Fruit fly (Drosophila melanogaster) whole organism, embryonic: Measurements from ENCODE around the gene CG9452.
A peak's percentile ranks its signal among the peaks of the same experiment; 100 is the strongest.

Experiments
- BEAF-32 ChIP-seq: fragments of 200-800 bp; sonication (Bioruptor generic); optimal IDR thresholded peaks from 3 replicates; lab custom pipeline; 2017; ENCODE audit warnings: missing biosample characterization, missing genetic modification characterization, mild to moderate bottlenecking, moderate library complexity, missing genetic modification reagents
- CG10209 ChIP-seq: fragments of 200-800 bp; sonication (Bioruptor generic); optimal IDR thresholded peaks from 3 replicates; lab custom pipeline; 2017; ENCODE audit warnings: missing biosample characterization, mild to moderate bottlenecking, missing genetic modification characterization, missing genetic modification reagents
- CG10431 ChIP-seq: fragments of 200-800 bp; sonication (Bioruptor generic); optimal IDR thresholded peaks from 3 replicates; lab custom pipeline; 2018; ENCODE audit warnings: missing biosample characterization, mild to moderate bottlenecking, missing genetic modification characterization
- CG12236 ChIP-seq: fragments of 200-800 bp; sonication (Bioruptor generic); optimal IDR thresholded peaks from 2 replicates; lab custom pipeline; 2016; ENCODE audit warnings: missing biosample characterization, missing genetic modification characterization
- CG13296 ChIP-seq: fragments of 200-800 bp; sonication (Bioruptor generic); optimal IDR thresholded peaks from 3 replicates; lab custom pipeline; 2018; ENCODE audit warnings: missing biosample characterization, mild to moderate bottlenecking, missing genetic modification characterization
- CG15011 ChIP-seq: fragments of 200-800 bp; sonication (Bioruptor generic); optimal IDR thresholded peaks from 3 replicates; lab custom pipeline; 2018; ENCODE audit warnings: missing biosample characterization, mild to moderate bottlenecking, missing genetic modification characterization
- CG1647 ChIP-seq: fragments of 200-800 bp; sonication (Bioruptor generic); optimal IDR thresholded peaks from 3 replicates; lab custom pipeline; 2016; ENCODE audit warnings: missing biosample characterization, missing genetic modification characterization
- CG17359 ChIP-seq: fragments of 200-800 bp; sonication (Bioruptor generic); optimal IDR thresholded peaks from 3 replicates; lab custom pipeline; 2018; ENCODE audit warnings: missing biosample characterization, mild to moderate bottlenecking, missing genetic modification characterization, moderate library complexity
- CG18262 ChIP-seq: fragments of 200-800 bp; optimal IDR thresholded peaks from 3 replicates; lab custom pipeline; 2019; ENCODE audit warnings: missing biosample characterization, mild to moderate bottlenecking, missing genetic modification characterization, moderate library complexity
- CG2116 ChIP-seq: fragments of 200-800 bp; sonication (Bioruptor generic); optimal IDR thresholded peaks from 3 replicates; lab custom pipeline; 2018; ENCODE audit warnings: missing biosample characterization, mild to moderate bottlenecking, missing genetic modification characterization
- CG32772 ChIP-seq: fragments of 200-800 bp; sonication (Bioruptor generic); IDR thresholded peaks from 2 replicates; pipeline ENCODE4 v1.3.6; 2022; ENCODE audit warnings: missing biosample characterization, missing genetic modification characterization
- CG4730 ChIP-seq: fragments of 200-800 bp; sonication (Bioruptor generic); IDR thresholded peaks from 2 replicates; pipeline ENCODE4 v1.3.6; 2022; ENCODE audit warnings: missing biosample characterization, missing genetic modification characterization
- CG7357 ChIP-seq: fragments of 200-800 bp; sonication (Bioruptor generic); IDR thresholded peaks from 3 replicates; pipeline ENCODE4 v1.3.6; 2022; ENCODE audit warnings: missing biosample characterization, missing genetic modification characterization
- CG7745 ChIP-seq: fragments of 200-800 bp; sonication (Bioruptor generic); optimal IDR thresholded peaks from 2 replicates; lab custom pipeline; 2018; ENCODE audit warnings: missing biosample characterization, mild to moderate bottlenecking, missing genetic modification characterization, moderate library complexity
- CG8290 ChIP-seq, 3 experiments: fragments of 200-800 bp; sonication (Bioruptor generic); optimal IDR thresholded peaks; 2 replicates each; lab custom pipeline; 2016 to 2019; ENCODE audit warnings: missing biosample characterization in 3 of 3, missing genetic modification characterization in 3 of 3, mild to moderate bottlenecking in 2 of 3, moderate library complexity in 1 of 3
- CG8359 ChIP-seq: fragments of 200-800 bp; sonication (Bioruptor generic); optimal IDR thresholded peaks from 2 replicates; lab custom pipeline; 2017; ENCODE audit warnings: missing biosample characterization, mild to moderate bottlenecking, missing genetic modification characterization, borderline replicate concordance
- CG8388 ChIP-seq: fragments of 200-800 bp; sonication (Bioruptor generic); optimal IDR thresholded peaks from 2 replicates; lab custom pipeline; 2019; ENCODE audit warnings: missing biosample characterization, mild to moderate bottlenecking, missing genetic modification characterization, moderate library complexity
- CG8944 ChIP-seq: fragments of 200-800 bp; sonication (Bioruptor generic); optimal IDR thresholded peaks from 3 replicates; lab custom pipeline; 2016; ENCODE audit warnings: missing biosample characterization, missing genetic modification characterization
- CG9876 ChIP-seq: fragments of 200-800 bp; sonication (Bioruptor generic); optimal IDR thresholded peaks from 2 replicates; lab custom pipeline; 2016; ENCODE audit warnings: missing biosample characterization, missing genetic modification characterization
- CTCF ChIP-seq: fragments of 200-800 bp; sonication (Bioruptor generic); optimal IDR thresholded peaks from 2 replicates; lab custom pipeline; 2017; ENCODE audit warnings: missing biosample characterization, mild to moderate bottlenecking, missing genetic modification characterization, moderate library complexity
- CkIIα-i1 ChIP-seq: fragments of 200-800 bp; sonication (Bioruptor generic); IDR thresholded peaks from 2 replicates; pipeline ENCODE4 v1.3.6; 2022; ENCODE audit warnings: missing biosample characterization, missing genetic modification characterization
- Dfd ChIP-seq, 2 experiments: fragments of >200 bp; optimal IDR thresholded peaks; 2 replicates each; lab custom pipeline; 2017; ENCODE audit warnings: missing biosample characterization in 2 of 2, missing genetic modification characterization in 2 of 2
- HmgZ ChIP-seq: fragments of 200-800 bp; sonication (Bioruptor generic); optimal IDR thresholded peaks from 2 replicates; lab custom pipeline; 2018; ENCODE audit warnings: missing biosample characterization, mild to moderate bottlenecking, missing genetic modification characterization
- Hr3 ChIP-seq: fragments of 200-800 bp; sonication (Bioruptor generic); optimal IDR thresholded peaks from 3 replicates; lab custom pipeline; 2016; ENCODE audit warnings: missing biosample characterization, missing genetic modification characterization
- Hr39 ChIP-seq: fragments of >200 bp; optimal IDR thresholded peaks from 2 replicates; lab custom pipeline; 2017
- NC2β ChIP-seq: fragments of 200-800 bp; sonication (Bioruptor generic); optimal IDR thresholded peaks from 2 replicates; lab custom pipeline; 2016; ENCODE audit warnings: missing biosample characterization, missing genetic modification characterization
- NFAT ChIP-seq: fragments of 200-800 bp; sonication (Bioruptor generic); IDR thresholded peaks from 2 replicates; pipeline ENCODE4 v1.3.6; 2022; ENCODE audit warnings: missing biosample characterization, missing genetic modification characterization
- Nf-YC ChIP-seq: fragments of 200-800 bp; optimal IDR thresholded peaks from 3 replicates; lab custom pipeline; 2019; ENCODE audit warnings: missing biosample characterization, mild to moderate bottlenecking, missing genetic modification characterization, moderate library complexity
- PHDP ChIP-seq: fragments of 200-800 bp; sonication (Bioruptor generic); optimal IDR thresholded peaks from 3 replicates; lab custom pipeline; 2018; ENCODE audit warnings: missing biosample characterization, mild to moderate bottlenecking, missing genetic modification characterization, moderate library complexity
- Usf ChIP-seq: fragments of 200-800 bp; sonication (Bioruptor generic); optimal IDR thresholded peaks from 2 replicates; lab custom pipeline; 2017; ENCODE audit warnings: missing genotype, missing biosample characterization, missing genetic modification characterization
- cad ChIP-seq: fragments of >200 bp; optimal IDR thresholded peaks from 2 replicates; lab custom pipeline; 2017; ENCODE audit warnings: missing biosample characterization, missing genetic modification characterization
- cas ChIP-seq: fragments of 200-800 bp; sonication (Bioruptor generic); IDR thresholded peaks from 2 replicates; pipeline ENCODE4 v1.3.6; 2022; ENCODE audit warnings: missing biosample characterization, missing genetic modification characterization
- chinmo ChIP-seq: fragments of 200-800 bp; sonication (Bioruptor generic); IDR thresholded peaks from 4 replicates; pipeline ENCODE4 v1.3.6; 2022; ENCODE audit warnings: missing biosample characterization, missing genetic modification characterization; ENCODE audit not compliant: partially characterized antibody
- dmrt99B ChIP-seq: fragments of 200-800 bp; sonication (Bioruptor generic); optimal IDR thresholded peaks from 2 replicates; lab custom pipeline; 2018; ENCODE audit warnings: missing biosample characterization, mild to moderate bottlenecking, missing genetic modification characterization, moderate library complexity
- eve ChIP-seq, 2 experiments: fragments of >200 bp; optimal IDR thresholded peaks; 2 replicates each; lab custom pipeline; 2017; ENCODE audit warnings: missing biosample characterization in 2 of 2, missing genetic modification characterization in 2 of 2
- grn ChIP-seq: fragments of 200-800 bp; sonication (Bioruptor generic); optimal IDR thresholded peaks from 3 replicates; lab custom pipeline; 2017; ENCODE audit warnings: missing biosample characterization, missing genetic modification characterization
- hb ChIP-seq: fragments of 200-800 bp; sonication (Bioruptor generic); IDR thresholded peaks from 3 replicates; pipeline ENCODE4 v1.3.6; 2022; ENCODE audit warnings: missing biosample characterization, missing genetic modification characterization; ENCODE audit not compliant: partially characterized antibody
- kay ChIP-seq: fragments of 200-800 bp; sonication (Bioruptor generic); optimal IDR thresholded peaks from 2 replicates; lab custom pipeline; 2016; ENCODE audit warnings: missing biosample characterization, missing genetic modification characterization
- lbe ChIP-seq: fragments of 200-800 bp; sonication (Bioruptor generic); optimal IDR thresholded peaks from 2 replicates; lab custom pipeline; 2016; ENCODE audit warnings: missing biosample characterization, mild to moderate bottlenecking, missing genetic modification characterization
- lmd ChIP-seq: fragments of 200-800 bp; sonication (Bioruptor generic); IDR thresholded peaks from 2 replicates; pipeline ENCODE4 v1.3.6; 2022; ENCODE audit warnings: missing biosample characterization, missing genetic modification characterization
- mld ChIP-seq: fragments of 200-800 bp; sonication (Bioruptor generic); IDR thresholded peaks from 3 replicates; pipeline ENCODE4 v1.3.6; 2022; ENCODE audit warnings: missing biosample characterization, missing genetic modification characterization; ENCODE audit not compliant: partially characterized antibody
- odd ChIP-seq: fragments of 200-800 bp; sonication (Bioruptor generic); optimal IDR thresholded peaks from 2 replicates; lab custom pipeline; 2017; ENCODE audit warnings: missing biosample characterization, mild to moderate bottlenecking, missing genetic modification characterization
- p53 ChIP-seq: fragments of 200-800 bp; sonication (Bioruptor generic); optimal IDR thresholded peaks from 2 replicates; lab custom pipeline; 2016; ENCODE audit warnings: missing biosample characterization, missing genetic modification characterization
- phol ChIP-seq: fragments of 200-800 bp; sonication (Bioruptor generic); optimal IDR thresholded peaks from 3 replicates; lab custom pipeline; 2018; ENCODE audit warnings: missing biosample characterization, mild to moderate bottlenecking, missing genetic modification characterization, moderate library complexity
- repo ChIP-seq: fragments of 200-800 bp; sonication (Bioruptor generic); optimal IDR thresholded peaks from 2 replicates; lab custom pipeline; 2016; ENCODE audit warnings: missing biosample characterization, missing genetic modification characterization
- stc ChIP-seq: fragments of 200-800 bp; sonication (Bioruptor generic); IDR thresholded peaks from 2 replicates; pipeline ENCODE4 v1.3.6; 2022; ENCODE audit warnings: missing biosample characterization, missing genetic modification characterization
- tin ChIP-seq: fragments of 200-800 bp; sonication (Bioruptor generic); optimal IDR thresholded peaks from 3 replicates; lab custom pipeline; 2016; ENCODE audit warnings: missing biosample characterization, missing genetic modification characterization
- tna ChIP-seq: fragments of 200-800 bp; sonication (Bioruptor generic); IDR thresholded peaks from 2 replicates; pipeline ENCODE4 v1.3.6; 2022; ENCODE audit warnings: missing biosample characterization, missing genetic modification characterization; ENCODE audit not compliant: partially characterized antibody
- wdn ChIP-seq: fragments of 200-800 bp; sonication (Bioruptor generic); IDR thresholded peaks from 2 replicates; pipeline ENCODE4 v1.3.6; 2022; ENCODE audit warnings: missing biosample characterization, missing genetic modification characterization

Gene CG9452

DNA sequence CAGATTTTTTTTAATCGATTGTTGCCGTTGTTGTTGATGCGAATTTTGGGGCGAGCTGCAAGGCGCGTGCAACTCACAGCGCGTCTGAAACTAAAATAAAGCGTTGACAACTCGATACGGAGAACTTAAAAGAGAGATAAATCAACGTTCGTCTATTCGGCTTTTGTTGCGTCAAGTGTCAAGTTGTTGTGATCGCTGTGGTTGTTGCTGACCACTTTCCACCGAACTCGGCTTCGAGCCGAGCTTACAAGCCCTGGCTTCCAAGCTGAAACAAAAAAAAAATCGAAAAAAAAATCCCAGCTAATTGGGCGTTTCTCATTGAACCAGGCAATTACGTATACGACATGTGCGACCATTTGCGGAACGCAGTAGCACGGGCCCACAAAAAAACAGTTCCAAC, at the start of gene CG9452:
CG9452 (minus strand) TSS at position 101 of the 400 bp plus-strand sequence.
- TF ChIP-seq stc (GFP tag; lab: Robert Waterston, UW) (no peak), lmd (GFP tag; lab: Robert Waterston, UW) (no peak), CG7745 (no peak), lbe (GFP tag; lab: Kevin White, UChicago) (no peak), CTCF (GFP tag; lab: Kevin White, UChicago) (no peak), eve (GFP tag; optimal IDR thresholded peaks at IDR 0.05; lab: Kevin White, UChicago) (no peak), CG12236 (GFP tag; lab: Kevin White, UChicago) (no peak), tin (GFP tag; lab: Kevin White, UChicago) (no peak), hb (GFP tag; lab: Robert Waterston, UW) (no peak)

DNA sequence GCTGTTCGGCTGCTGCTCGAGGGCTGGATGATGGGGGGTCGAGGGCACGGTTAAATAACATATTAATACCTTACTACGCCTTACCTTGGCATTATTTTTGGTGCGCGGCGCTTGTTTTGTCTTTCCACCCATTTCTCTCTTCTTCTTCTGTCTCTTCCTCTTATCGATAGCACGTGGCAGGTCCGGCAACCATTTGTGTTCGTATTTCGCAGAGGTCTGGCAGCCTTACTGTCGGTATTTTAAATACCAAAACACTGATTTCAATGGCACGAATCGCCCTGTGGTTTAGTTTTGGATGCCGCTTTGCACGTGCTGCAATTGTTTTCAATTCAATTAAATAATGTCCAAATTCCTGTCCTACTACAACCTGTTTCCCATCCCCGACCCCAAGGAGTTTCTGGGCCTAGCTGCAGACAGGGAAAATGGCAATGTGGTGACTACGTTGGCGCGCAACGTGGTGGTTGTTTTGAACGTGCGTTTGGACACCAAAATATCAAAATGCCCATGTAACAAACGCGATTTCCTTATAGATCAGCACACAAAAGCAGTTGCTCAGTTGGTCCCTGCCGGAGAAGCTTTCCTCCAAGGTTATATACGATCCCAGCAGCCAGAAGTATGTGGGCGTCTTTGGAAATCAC, 48.6 kb upstream of the CG9452 start, which contains the start of the genes Ltn1 and CG9300:
Ltn1 (minus strand) TSS at position 155 of the 638 bp plus-strand sequence.
CG9300 (plus strand) TSS at position 285 of the 638 bp plus-strand sequence.
- TF ChIP-seq chinmo (GFP tag; lab: Robert Waterston, UW) (no peak), CG10431 (GFP tag; lab: Kevin White, UChicago) (peak; percentile 29), p53 (GFP tag; lab: Kevin White, UChicago) (peak; percentile 44), BEAF-32 (GFP tag; lab: Kevin White, UChicago) (peak; percentile 69), cas (GFP tag; lab: Robert Waterston, UW) (no peak), CG10209 (GFP tag; lab: Kevin White, UChicago) (no peak), CG17359 (no peak), mld (GFP tag; lab: Robert Waterston, UW) (0 out of 3 replicates have a peak, but pooled peaks have one; percentile 33), phol (peak; percentile 53), CkIIα-i1 (GFP tag; lab: Robert Waterston, UW) (no peak), NC2β (GFP tag; lab: Kevin White, UChicago) (peak; percentile 54), wdn (GFP tag; lab: Robert Waterston, UW) (peak; percentile 52; the same call in 1 of the 2 replicates), CG4730 (GFP tag; lab: Robert Waterston, UW) (no peak), Usf (GFP tag; lab: Kevin White, UChicago) (peak; percentile 20), CG13296 (GFP tag; lab: Kevin White, UChicago) (no peak), repo (no peak), CG8388 (GFP tag; lab: Kevin White, UChicago) (no peak), cad (GFP tag; lab: Kevin White, UChicago) (peak; percentile 72), CG2116 (peak; percentile 14), Nf-YC (tag; lab: Kevin White, UChicago) (no peak), CG8290 (GFP tag; optimal IDR thresholded peaks at IDR 0.05; lab: Kevin White, UChicago) (no peak), CG8290 (tag; optimal IDR thresholded peaks at IDR 0.05; lab: Kevin White, UChicago) (no peak), CG8359 (GFP tag; lab: Kevin White, UChicago) (no peak), CG15011 (GFP tag; lab: Kevin White, UChicago) (no peak), CG32772 (GFP tag; lab: Robert Waterston, UW) (no peak), HmgZ (tag; lab: Kevin White, UChicago) (peak; percentile 76), PHDP (tag; lab: Kevin White, UChicago) (no peak), CG18262 (tag; lab: Kevin White, UChicago) (no peak), NFAT (GFP tag; lab: Robert Waterston, UW) (peak; percentile 50; the same call in 1 of the 2 replicates), CG1647 (no peak), grn (GFP tag; lab: Kevin White, UChicago) (no peak), Hr3 (no peak), CG7357 (GFP tag; lab: Robert Waterston, UW) (no peak), tna (0 out of 2 replicates have a peak, but pooled peaks have one; percentile 33), CG9876 (no peak), Dfd (GFP tag; optimal IDR thresholded peaks at IDR 0.05; lab: Kevin White, UChicago) (no peak), CG8944 (no peak), Hr39 (lab: Kevin White, UChicago) (no peak), kay (GFP tag; lab: Kevin White, UChicago) (no peak), odd (no peak), dmrt99B (tag; lab: Kevin White, UChicago) (no peak)
